Fruit fly (Drosophila melanogaster) whole organism, embryonic: ENCODE measurements around the gene CG5080.
A peak's percentile ranks its signal among the peaks of the same experiment; 100 is the strongest.

Experiments
- BEAF-32 ChIP-seq: fragments of 200-800 bp; sonication (Bioruptor generic); optimal IDR thresholded peaks from 3 replicates; lab custom pipeline; 2017; ENCODE audit warnings: missing biosample characterization, missing genetic modification characterization, mild to moderate bottlenecking, moderate library complexity, missing genetic modification reagents
- BtbVII ChIP-seq: fragments of 200-800 bp; sonication (Bioruptor generic); optimal IDR thresholded peaks from 3 replicates; lab custom pipeline; 2017; ENCODE audit warnings: missing biosample characterization, mild to moderate bottlenecking, missing genetic modification characterization
- CG11504 ChIP-seq: fragments of 200-800 bp; sonication (Bioruptor generic); optimal IDR thresholded peaks from 3 replicates; lab custom pipeline; 2019; ENCODE audit warnings: missing biosample characterization, mild to moderate bottlenecking, missing genetic modification characterization, moderate library complexity
- CG11723 ChIP-seq: fragments of 200-800 bp; sonication (Bioruptor generic); optimal IDR thresholded peaks from 2 replicates; lab custom pipeline; 2017; ENCODE audit warnings: missing biosample characterization, mild to moderate bottlenecking, missing genetic modification characterization
- CG12299 ChIP-seq: fragments of 200-800 bp; sonication (Bioruptor generic); optimal IDR thresholded peaks from 2 replicates; lab custom pipeline; 2018; ENCODE audit warnings: missing biosample characterization, mild to moderate bottlenecking, missing genetic modification characterization
- CG12744 ChIP-seq: fragments of 200-800 bp; sonication (Bioruptor generic); optimal IDR thresholded peaks from 2 replicates; lab custom pipeline; 2016; ENCODE audit warnings: missing biosample characterization, missing genetic modification characterization
- CG15269 ChIP-seq: fragments of 200-800 bp; sonication (Bioruptor generic); optimal IDR thresholded peaks from 2 replicates; lab custom pipeline; 2018; ENCODE audit warnings: missing biosample characterization, mild to moderate bottlenecking, missing genetic modification characterization, moderate library complexity
- CG1529 ChIP-seq: fragments of 200-800 bp; sonication (Bioruptor generic); optimal IDR thresholded peaks from 3 replicates; lab custom pipeline; 2018; ENCODE audit warnings: missing biosample characterization, missing genetic modification characterization
- CG2678 ChIP-seq: fragments of 200-800 bp; sonication (Bioruptor generic); optimal IDR thresholded peaks from 3 replicates; lab custom pipeline; 2019; ENCODE audit warnings: missing biosample characterization, mild to moderate bottlenecking, missing genetic modification characterization, moderate library complexity
- CG2889 ChIP-seq: fragments of 200-800 bp; sonication (Bioruptor generic); IDR thresholded peaks from 3 replicates; pipeline ENCODE4 v1.3.6; 2022; ENCODE audit warnings: missing biosample characterization, missing genetic modification characterization
- CG32532 ChIP-seq: fragments of 200-800 bp; sonication (Bioruptor generic); IDR thresholded peaks from 2 replicates; pipeline ENCODE4 v1.3.6; 2022; ENCODE audit warnings: missing biosample characterization, missing genetic modification characterization
- CG34376 ChIP-seq: fragments of 200-800 bp; sonication (Bioruptor generic); optimal IDR thresholded peaks from 2 replicates; lab custom pipeline; 2018; ENCODE audit warnings: missing biosample characterization, mild to moderate bottlenecking, missing genetic modification characterization
- CG3847 ChIP-seq: fragments of 200-800 bp; sonication (Bioruptor generic); IDR thresholded peaks from 2 replicates; pipeline ENCODE4 v1.3.6; 2022; ENCODE audit warnings: missing biosample characterization, missing genetic modification characterization
- CG7357 ChIP-seq: fragments of 200-800 bp; sonication (Bioruptor generic); IDR thresholded peaks from 3 replicates; pipeline ENCODE4 v1.3.6; 2022; ENCODE audit warnings: missing biosample characterization, missing genetic modification characterization
- CG7928 ChIP-seq: fragments of 200-800 bp; sonication (Bioruptor generic); optimal IDR thresholded peaks from 2 replicates; lab custom pipeline; 2017; ENCODE audit warnings: missing biosample characterization, mild to moderate bottlenecking, missing genetic modification characterization
- CG8281 ChIP-seq: fragments of 200-800 bp; sonication (Bioruptor generic); optimal IDR thresholded peaks from 2 replicates; lab custom pipeline; 2018; ENCODE audit warnings: missing biosample characterization, mild to moderate bottlenecking, missing genetic modification characterization, moderate library complexity
- CG8290 ChIP-seq, 3 experiments: fragments of 200-800 bp; sonication (Bioruptor generic); optimal IDR thresholded peaks; 2 replicates each; lab custom pipeline; 2016 to 2019; ENCODE audit warnings: missing biosample characterization in 3 of 3, missing genetic modification characterization in 3 of 3, mild to moderate bottlenecking in 2 of 3, moderate library complexity in 1 of 3
- CG9817 ChIP-seq: fragments of 200-800 bp; sonication (Bioruptor generic); optimal IDR thresholded peaks from 2 replicates; lab custom pipeline; 2018; ENCODE audit warnings: missing biosample characterization, mild to moderate bottlenecking, missing genetic modification characterization, moderate library complexity
- Dbx ChIP-seq: fragments of 200-800 bp; sonication (Bioruptor generic); IDR thresholded peaks from 3 replicates; pipeline ENCODE4 v1.3.6; 2022; ENCODE audit warnings: missing biosample characterization, missing genetic modification characterization
- Dref ChIP-seq: fragments of 200-800 bp; sonication (Bioruptor generic); IDR thresholded peaks from 2 replicates; pipeline ENCODE4 v1.3.6; 2022; ENCODE audit warnings: missing biosample characterization, missing genetic modification characterization
- ERR ChIP-seq: fragments of 200-800 bp; sonication (Bioruptor generic); optimal IDR thresholded peaks from 2 replicates; lab custom pipeline; 2016; ENCODE audit warnings: missing biosample characterization, missing genetic modification characterization
- Ets65A ChIP-seq: fragments of 200-800 bp; sonication (Bioruptor generic); peaks from one replicate; lab custom pipeline; 2016; ENCODE audit warnings: missing biosample characterization, missing genetic modification characterization
- GATAe ChIP-seq: fragments of 200-800 bp; sonication (Bioruptor generic); conservative IDR thresholded peaks from 2 replicates; pipeline ENCODE4 v1.3.6; 2022; ENCODE audit warnings: missing biosample characterization, missing genetic modification characterization
- Hsf ChIP-seq: fragments of 200-800 bp; sonication (Bioruptor generic); optimal IDR thresholded peaks from 3 replicates; lab custom pipeline; 2016; ENCODE audit warnings: missing biosample characterization, missing genetic modification characterization
- Jarid2 ChIP-seq: fragments of 200-800 bp; sonication (Bioruptor generic); optimal IDR thresholded peaks from 3 replicates; lab custom pipeline; 2017; ENCODE audit warnings: mild to moderate bottlenecking, missing biosample characterization, missing genetic modification reagents, missing genetic modification characterization
- Med ChIP-seq: fragments of 200-800 bp; sonication (Bioruptor generic); peaks from one replicate; lab custom pipeline; 2016; ENCODE audit warnings: missing biosample characterization, missing genetic modification characterization, mild to moderate bottlenecking, inconsistent platforms, moderate library complexity
- Neu2 ChIP-seq: fragments of 200-800 bp; sonication (Bioruptor generic); optimal IDR thresholded peaks from 3 replicates; lab custom pipeline; 2016; ENCODE audit warnings: missing biosample characterization, missing genetic modification characterization, borderline replicate concordance
- Nf-YC ChIP-seq: fragments of 200-800 bp; optimal IDR thresholded peaks from 3 replicates; lab custom pipeline; 2019; ENCODE audit warnings: missing biosample characterization, mild to moderate bottlenecking, missing genetic modification characterization, moderate library complexity
- Pdp1 ChIP-seq, 2 experiments: fragments of 200-800 bp; sonication (Bioruptor generic); optimal IDR thresholded peaks; 3 replicates each; lab custom pipeline; 2016; ENCODE audit warnings: missing biosample characterization in 2 of 2, missing genetic modification characterization in 2 of 2, mild to moderate bottlenecking in 1 of 2, moderate library complexity in 1 of 2
- Spps ChIP-seq: fragments of 200-800 bp; sonication (Bioruptor generic); optimal IDR thresholded peaks from 2 replicates; lab custom pipeline; 2018; ENCODE audit warnings: missing biosample characterization, mild to moderate bottlenecking, missing genetic modification characterization
- YL-1 ChIP-seq: fragments of 200-800 bp; sonication (Bioruptor generic); optimal IDR thresholded peaks from 3 replicates; lab custom pipeline; 2017; ENCODE audit warnings: missing biosample characterization, mild to moderate bottlenecking, missing genetic modification characterization
- esg ChIP-seq: fragments of 200-800 bp; sonication (Bioruptor generic); conservative IDR thresholded peaks from 2 replicates; pipeline ENCODE4 v1.3.6; 2022; ENCODE audit warnings: missing biosample characterization, missing genetic modification characterization
- exex ChIP-seq: fragments of 200-800 bp; sonication (Bioruptor generic); optimal IDR thresholded peaks from 4 replicates; lab custom pipeline; 2018; ENCODE audit warnings: missing biosample characterization, mild to moderate bottlenecking, missing genetic modification characterization, moderate library complexity
- grn ChIP-seq: fragments of 200-800 bp; sonication (Bioruptor generic); optimal IDR thresholded peaks from 3 replicates; lab custom pipeline; 2017; ENCODE audit warnings: missing biosample characterization, missing genetic modification characterization
- jing ChIP-seq: fragments of 200-800 bp; sonication (Bioruptor generic); optimal IDR thresholded peaks from 2 replicates; lab custom pipeline; 2018; ENCODE audit warnings: missing biosample characterization, mild to moderate bottlenecking, missing genetic modification characterization
- lab ChIP-seq: fragments of 200-800 bp; sonication (Bioruptor generic); optimal IDR thresholded peaks from 3 replicates; lab custom pipeline; 2017; ENCODE audit warnings: missing biosample characterization, missing genetic modification characterization, mild to moderate bottlenecking, moderate library complexity, missing genetic modification reagents
- mirr ChIP-seq: fragments of 200-800 bp; sonication (Bioruptor generic); optimal IDR thresholded peaks from 3 replicates; lab custom pipeline; 2018; ENCODE audit warnings: missing biosample characterization, mild to moderate bottlenecking, missing genetic modification characterization
- pnt ChIP-seq: fragments of 200-800 bp; sonication (Bioruptor generic); optimal IDR thresholded peaks from 3 replicates; lab custom pipeline; 2016; ENCODE audit warnings: missing biosample characterization, missing genetic modification characterization
- salm ChIP-seq: fragments of 200-800 bp; sonication (Bioruptor generic); optimal IDR thresholded peaks from 2 replicates; lab custom pipeline; 2018; ENCODE audit warnings: missing biosample characterization, mild to moderate bottlenecking, missing genetic modification characterization
- sd ChIP-seq: fragments of 200-800 bp; sonication (Bioruptor generic); optimal IDR thresholded peaks from 3 replicates; lab custom pipeline; 2018; ENCODE audit warnings: missing biosample characterization, mild to moderate bottlenecking, missing genetic modification characterization, moderate library complexity
- sens ChIP-seq: fragments of 200-800 bp; sonication (Bioruptor generic); peaks from one replicate; lab custom pipeline; 2016; ENCODE audit warnings: missing biosample characterization, missing genetic modification characterization
- sens-2 ChIP-seq: fragments of 200-800 bp; sonication (Bioruptor generic); IDR thresholded peaks from 2 replicates; pipeline ENCODE4 v1.3.6; 2022; ENCODE audit warnings: missing biosample characterization, missing genetic modification characterization
- sima ChIP-seq: fragments of 200-800 bp; sonication (Bioruptor generic); optimal IDR thresholded peaks from 2 replicates; lab custom pipeline; 2016; ENCODE audit warnings: missing biosample characterization, missing genetic modification characterization
- slbo ChIP-seq: fragments of 200-800 bp; sonication (Bioruptor generic); IDR thresholded peaks from 2 replicates; pipeline ENCODE4 v1.3.6; 2022; ENCODE audit warnings: missing biosample characterization, missing genetic modification characterization
- sna ChIP-seq: fragments of 200-800 bp; sonication (Bioruptor generic); IDR thresholded peaks from 2 replicates; pipeline ENCODE4 v1.3.6; 2022; ENCODE audit warnings: missing biosample characterization, missing genetic modification characterization; ENCODE audit not compliant: partially characterized antibody
- sug ChIP-seq: fragments of 200-800 bp; optimal IDR thresholded peaks from 2 replicates; lab custom pipeline; 2019; ENCODE audit warnings: missing biosample characterization, mild to moderate bottlenecking, missing genetic modification characterization, moderate library complexity
- wor ChIP-seq: fragments of 200-800 bp; sonication (Bioruptor generic); IDR thresholded peaks from 2 replicates; pipeline ENCODE4 v1.3.6; 2022; ENCODE audit warnings: missing biosample characterization, missing genetic modification characterization

Gene CG5080

DNA sequence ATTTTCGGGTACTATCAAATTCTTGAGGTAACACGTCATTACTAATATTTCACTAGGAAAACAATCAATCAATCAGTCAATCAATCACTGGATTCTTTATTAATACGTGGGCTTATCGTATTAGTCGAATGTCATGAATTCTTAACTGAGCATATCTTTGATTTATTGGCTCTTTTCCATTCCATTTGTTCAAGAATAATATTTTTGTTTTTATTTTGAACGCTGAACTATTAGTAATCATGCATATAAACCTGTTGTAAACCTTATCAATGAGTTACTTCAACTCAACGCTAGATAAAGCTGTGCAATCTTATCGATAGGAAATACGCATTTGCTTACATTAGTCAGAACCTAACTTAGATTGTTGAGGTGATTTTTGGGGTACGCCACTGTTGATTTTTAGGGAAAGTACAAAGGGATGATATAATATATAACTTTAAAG, 37.7 kb upstream of the CG5080 start:
- TF ChIP-seq Jarid2: no peak
- peak; percentile 79 for TF ChIP-seq lab (GFP tag; lab: Kevin White, UChicago)
- peak; percentile 58 for TF ChIP-seq CG34376
- peak; percentile 14 for TF ChIP-seq CG2678 (tag; lab: Kevin White, UChicago)
- peak; percentile 79 for TF ChIP-seq grn (GFP tag; lab: Kevin White, UChicago)
- TF ChIP-seq sima (GFP tag; lab: Kevin White, UChicago): no peak
- TF ChIP-seq GATAe (GFP tag; lab: Robert Waterston, UW): 0 out of 2 replicates have a peak, but pooled peaks have one; percentile 55
- TF ChIP-seq CG8281: peak; percentile 91
- TF ChIP-seq mirr (GFP tag; lab: Kevin White, UChicago): peak; percentile 60
- no peak for TF ChIP-seq CG8290 (GFP tag; optimal IDR thresholded peaks at IDR 0.05; lab: Kevin White, UChicago)
- TF ChIP-seq CG8290 (tag; optimal IDR thresholded peaks at IDR 0.05; lab: Kevin White, UChicago): no peak
- peak; percentile 93 for TF ChIP-seq sd (tag; lab: Kevin White, UChicago)
- TF ChIP-seq sug: peak; percentile 26
- no peak for TF ChIP-seq ERR (GFP tag; lab: Kevin White, UChicago)
- peak; percentile 97 for TF ChIP-seq exex (tag; lab: Kevin White, UChicago)
- TF ChIP-seq CG1529 (GFP tag; lab: Kevin White, UChicago): no peak
- TF ChIP-seq CG15269: peak; percentile 21
- peak; percentile 81 for TF ChIP-seq salm
- TF ChIP-seq BtbVII (GFP tag; lab: Kevin White, UChicago): peak; percentile 67
- 0 out of 2 replicates have a peak, but pooled peaks have one; percentile 24 for TF ChIP-seq sens-2 (GFP tag; lab: Robert Waterston, UW)
- peak in 1 of 2 experiments; percentile 1 for TF ChIP-seq Pdp1 (GFP tag; optimal IDR thresholded peaks at IDR 0.05; lab: Kevin White, UChicago)

DNA sequence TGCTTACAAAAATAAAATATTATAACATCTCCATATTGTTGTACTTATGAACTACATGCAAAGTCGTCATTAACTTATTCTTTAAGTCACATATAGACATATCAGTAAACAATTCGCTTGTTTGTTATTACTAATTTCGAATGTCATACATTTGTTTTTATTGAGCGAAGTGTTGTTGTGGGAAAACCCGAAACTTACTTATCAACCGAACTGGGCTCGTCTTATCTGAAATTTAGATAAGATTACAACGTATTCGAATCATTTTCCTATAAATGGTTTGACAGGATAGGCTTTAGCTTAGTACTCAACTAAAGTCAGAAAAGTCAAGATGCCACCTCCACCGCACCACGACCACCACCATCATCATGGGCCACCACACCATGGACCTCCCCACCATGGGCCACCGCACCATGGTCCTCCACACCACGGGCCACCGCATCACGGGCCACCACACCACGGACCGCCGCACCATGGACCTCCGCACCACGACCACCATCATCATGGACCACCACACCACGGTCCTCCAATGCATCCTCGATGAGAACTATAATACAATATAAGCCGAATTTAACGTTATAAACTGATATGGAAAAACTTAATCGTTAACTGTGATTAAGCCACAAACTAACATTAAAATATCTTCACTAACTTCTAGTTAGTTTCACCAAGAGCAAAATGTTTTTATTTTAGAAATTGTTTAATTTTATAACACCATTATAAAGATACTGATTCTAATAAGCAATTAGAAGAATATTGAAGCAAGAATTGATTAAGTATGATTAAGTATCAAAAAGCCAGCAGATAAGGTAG, 36.4 kb upstream of the CG5080 start, which contains the start of the genes CG43349 and CG5011:
TSS of gene CG43349 (plus strand) at position 294 of the 810 bp plus-strand sequence.
TSS of gene CG5011 (plus strand) at position 760 of the 810 bp plus-strand sequence.
- TF ChIP-seq YL-1 (GFP tag; lab: Kevin White, UChicago): no peak
- no peak for TF ChIP-seq sens
- no peak for TF ChIP-seq pnt (GFP tag; lab: Kevin White, UChicago)
- TF ChIP-seq CG7928 (GFP tag; lab: Kevin White, UChicago): no peak
- TF ChIP-seq lab (GFP tag; lab: Kevin White, UChicago): peak; percentile 27
- peak; percentile 54 for TF ChIP-seq exex (tag; lab: Kevin White, UChicago)
- no peak for TF ChIP-seq Neu2
- no peak for TF ChIP-seq Dref (GFP tag; lab: Robert Waterston, UW)
- TF ChIP-seq wor (GFP tag; lab: Robert Waterston, UW): no peak
- no peak for TF ChIP-seq CG9817 (tag; lab: Kevin White, UChicago)
- TF ChIP-seq CG2889 (GFP tag; lab: Robert Waterston, UW): no peak
- no peak for TF ChIP-seq CG3847 (GFP tag; lab: Robert Waterston, UW)
- TF ChIP-seq Hsf (GFP tag; lab: Kevin White, UChicago): no peak
- peak; percentile 42 for TF ChIP-seq Ets65A (GFP tag; lab: Kevin White, UChicago)
- TF ChIP-seq CG11723 (GFP tag; lab: Kevin White, UChicago): no peak
- no peak for TF ChIP-seq Spps (tag; lab: Kevin White, UChicago)
- no peak for TF ChIP-seq CG7357 (GFP tag; lab: Robert Waterston, UW)
- no peak for TF ChIP-seq sna
- peak; percentile 6; the same call in 1 of the 3 replicates for TF ChIP-seq Dbx
- no peak for TF ChIP-seq esg (GFP tag; lab: Robert Waterston, UW)
- peak; percentile 57 for TF ChIP-seq Med
- no peak for TF ChIP-seq CG12299 (tag; lab: Kevin White, UChicago)
- TF ChIP-seq CG32532 (GFP tag; lab: Robert Waterston, UW): peak; percentile 17; the same call in 1 of the 2 replicates
- peak; percentile 43; the same call in 1 of the 2 replicates for TF ChIP-seq GATAe (GFP tag; lab: Robert Waterston, UW)
- TF ChIP-seq CG12744: no peak
- no peak for TF ChIP-seq BEAF-32 (GFP tag; lab: Kevin White, UChicago)
- no peak for TF ChIP-seq jing (GFP tag; lab: Kevin White, UChicago)
- peak; percentile 26 for TF ChIP-seq mirr (GFP tag; lab: Kevin White, UChicago)
- TF ChIP-seq slbo (GFP tag; lab: Robert Waterston, UW): 0 out of 2 replicates have a peak, but pooled peaks have one; percentile 19
- no peak for TF ChIP-seq Nf-YC (tag; lab: Kevin White, UChicago)
- TF ChIP-seq CG11504 (tag; lab: Kevin White, UChicago): no peak
